Fruit fly (Drosophila melanogaster) whole organism, embryonic: Measurements from ENCODE around the gene CG10019.
A peak's percentile ranks its signal among the peaks of the same experiment; 100 is the strongest.

ENCODE experiments used
- Adf1 ChIP-seq: fragments of 200-800 bp; sonication (Bioruptor generic); IDR thresholded peaks from 2 replicates; pipeline ENCODE4 v1.3.6; 2022; ENCODE audit warnings: missing biosample characterization, missing genetic modification characterization
- Atf3 ChIP-seq: fragments of 200-800 bp; sonication (Bioruptor generic); optimal IDR thresholded peaks from 3 replicates; lab custom pipeline; 2016; ENCODE audit warnings: missing biosample characterization, missing genetic modification characterization
- CG10147 ChIP-seq: fragments of 200-800 bp; sonication (Bioruptor generic); optimal IDR thresholded peaks from 2 replicates; lab custom pipeline; 2019; ENCODE audit warnings: missing biosample characterization, mild to moderate bottlenecking, missing genetic modification characterization, moderate library complexity
- CG1024 ChIP-seq: fragments of 200-800 bp; sonication (Bioruptor generic); IDR thresholded peaks from 2 replicates; pipeline ENCODE4 v1.3.6; 2022; ENCODE audit warnings: missing biosample characterization, missing genetic modification characterization
- CG12942 ChIP-seq: fragments of 200-800 bp; sonication (Bioruptor generic); optimal IDR thresholded peaks from 3 replicates; lab custom pipeline; 2016; ENCODE audit warnings: missing biosample characterization, missing genetic modification characterization
- CG1529 ChIP-seq: fragments of 200-800 bp; sonication (Bioruptor generic); optimal IDR thresholded peaks from 3 replicates; lab custom pipeline; 2018; ENCODE audit warnings: missing biosample characterization, missing genetic modification characterization
- CG1603 ChIP-seq: fragments of 200-800 bp; sonication (Bioruptor generic); optimal IDR thresholded peaks from 2 replicates; lab custom pipeline; 2019; ENCODE audit warnings: missing biosample characterization, mild to moderate bottlenecking, missing genetic modification characterization, moderate library complexity
- CG1832 ChIP-seq: fragments of 200-800 bp; sonication (Bioruptor generic); optimal IDR thresholded peaks from 2 replicates; lab custom pipeline; 2017; ENCODE audit warnings: missing biosample characterization, mild to moderate bottlenecking, missing genetic modification characterization, inconsistent platforms
- CG2678 ChIP-seq: fragments of 200-800 bp; sonication (Bioruptor generic); optimal IDR thresholded peaks from 3 replicates; lab custom pipeline; 2019; ENCODE audit warnings: missing biosample characterization, mild to moderate bottlenecking, missing genetic modification characterization, moderate library complexity
- CG31365 ChIP-seq: fragments of 200-800 bp; sonication (Bioruptor generic); optimal IDR thresholded peaks from 2 replicates; lab custom pipeline; 2018; ENCODE audit warnings: missing biosample characterization, mild to moderate bottlenecking, missing genetic modification characterization
- CG3281 ChIP-seq: fragments of 200-800 bp; sonication (Bioruptor generic); optimal IDR thresholded peaks from 3 replicates; lab custom pipeline; 2017; ENCODE audit warnings: missing biosample characterization, mild to moderate bottlenecking, missing genetic modification characterization
- CG3726 ChIP-seq: fragments of 200-800 bp; sonication (Bioruptor generic); IDR thresholded peaks from 3 replicates; pipeline ENCODE4, ENCODE4 v1.3.6; 2022; ENCODE audit warnings: missing biosample characterization, missing genetic modification characterization
- CG4328 ChIP-seq: fragments of 200-800 bp; sonication (Bioruptor generic); optimal IDR thresholded peaks from 3 replicates; lab custom pipeline; 2017; ENCODE audit warnings: missing biosample characterization, missing genetic modification reagents, missing genetic modification characterization
- CG4854 ChIP-seq: fragments of 200-800 bp; sonication (Bioruptor generic); optimal IDR thresholded peaks from 2 replicates; lab custom pipeline; 2016; ENCODE audit warnings: missing biosample characterization, missing genetic modification characterization, inconsistent platforms
- CG6175 ChIP-seq: fragments of 200-800 bp; sonication (Bioruptor generic); IDR thresholded peaks from 3 replicates; pipeline ENCODE4 v1.3.6; 2022; ENCODE audit warnings: missing biosample characterization, missing genetic modification characterization
- CG7372 ChIP-seq: fragments of 200-800 bp; sonication (Bioruptor generic); IDR thresholded peaks from 2 replicates; pipeline ENCODE4 v1.3.6; 2022; ENCODE audit warnings: missing biosample characterization, missing genetic modification characterization
- Deaf1 ChIP-seq: fragments of 200-800 bp; optimal IDR thresholded peaks from 3 replicates; lab custom pipeline; 2019; ENCODE audit warnings: missing biosample characterization, mild to moderate bottlenecking, missing genetic modification characterization, moderate library complexity
- E2f1 ChIP-seq: fragments of 200-800 bp; sonication (Bioruptor generic); IDR thresholded peaks from 2 replicates; pipeline ENCODE4 v1.3.6; 2022; ENCODE audit warnings: missing biosample characterization, missing genetic modification characterization
- HLH4C ChIP-seq: fragments of 200-800 bp; sonication (Bioruptor generic); IDR thresholded peaks from 3 replicates; pipeline ENCODE4 v1.3.6; 2022; ENCODE audit warnings: missing biosample characterization, missing genetic modification characterization; ENCODE audit not compliant: partially characterized antibody
- Jarid2 ChIP-seq: fragments of 200-800 bp; sonication (Bioruptor generic); optimal IDR thresholded peaks from 3 replicates; lab custom pipeline; 2017; ENCODE audit warnings: mild to moderate bottlenecking, missing biosample characterization, missing genetic modification reagents, missing genetic modification characterization
- MBD-R2 ChIP-seq: fragments of 200-800 bp; sonication (Bioruptor generic); IDR thresholded peaks from 2 replicates; pipeline ENCODE4 v1.3.6; 2022; ENCODE audit warnings: missing biosample characterization, missing genetic modification characterization
- Nf-YA ChIP-seq: fragments of 200-800 bp; sonication (Bioruptor generic); IDR thresholded peaks from 2 replicates; pipeline ENCODE4 v1.3.6; 2022; ENCODE audit warnings: missing biosample characterization, missing genetic modification characterization
- Ravus ChIP-seq: fragments of 200-800 bp; sonication (Bioruptor generic); IDR thresholded peaks from 2 replicates; pipeline ENCODE4 v1.3.6; 2022; ENCODE audit warnings: missing biosample characterization, missing genetic modification characterization
- Six4 ChIP-seq: fragments of 200-800 bp; sonication (Bioruptor generic); optimal IDR thresholded peaks from 2 replicates; lab custom pipeline; 2016; ENCODE audit warnings: missing biosample characterization, missing genetic modification characterization
- Spps ChIP-seq: fragments of 200-800 bp; sonication (Bioruptor generic); optimal IDR thresholded peaks from 2 replicates; lab custom pipeline; 2018; ENCODE audit warnings: missing biosample characterization, mild to moderate bottlenecking, missing genetic modification characterization
- ab ChIP-seq: fragments of 200-800 bp; sonication (Bioruptor generic); optimal IDR thresholded peaks from 2 replicates; lab custom pipeline; 2016; ENCODE audit warnings: missing biosample characterization, missing genetic modification characterization
- aop ChIP-seq: fragments of 200-800 bp; sonication (Bioruptor generic); IDR thresholded peaks from 2 replicates; pipeline ENCODE4 v1.3.6; 2022; ENCODE audit warnings: missing biosample characterization, missing genetic modification characterization
- ap ChIP-seq: fragments of 200-800 bp; sonication (Bioruptor generic); IDR thresholded peaks from 2 replicates; pipeline ENCODE4 v1.3.6; 2022; ENCODE audit warnings: missing biosample characterization, missing genetic modification characterization
- az2 ChIP-seq: fragments of 200-800 bp; sonication (Bioruptor generic); optimal IDR thresholded peaks from 3 replicates; lab custom pipeline; 2016; ENCODE audit warnings: missing biosample characterization, missing genetic modification characterization
- dati ChIP-seq: fragments of 200-800 bp; sonication (Bioruptor generic); IDR thresholded peaks from 2 replicates; pipeline ENCODE4 v1.3.6; 2022; ENCODE audit warnings: missing biosample characterization, missing genetic modification characterization
- eve ChIP-seq, 2 experiments: fragments of >200 bp; optimal IDR thresholded peaks; 2 replicates each; lab custom pipeline; 2017; ENCODE audit warnings: missing biosample characterization in 2 of 2, missing genetic modification characterization in 2 of 2
- exex ChIP-seq: fragments of 200-800 bp; sonication (Bioruptor generic); optimal IDR thresholded peaks from 4 replicates; lab custom pipeline; 2018; ENCODE audit warnings: missing biosample characterization, mild to moderate bottlenecking, missing genetic modification characterization, moderate library complexity
- fd102C ChIP-seq: fragments of 200-800 bp; sonication (Bioruptor generic); optimal IDR thresholded peaks from 2 replicates; lab custom pipeline; 2018; ENCODE audit warnings: missing biosample characterization, mild to moderate bottlenecking, missing genetic modification characterization, moderate library complexity
- fd3F ChIP-seq: fragments of 200-800 bp; sonication (Bioruptor generic); optimal IDR thresholded peaks from 2 replicates; lab custom pipeline; 2018; ENCODE audit warnings: missing biosample characterization, mild to moderate bottlenecking, missing genetic modification characterization, moderate library complexity
- klu ChIP-seq: fragments of 200-800 bp; sonication (Bioruptor generic); IDR thresholded peaks from 2 replicates; pipeline ENCODE4 v1.3.6; 2022; ENCODE audit warnings: missing biosample characterization, missing genetic modification characterization
- lilli ChIP-seq: fragments of 200-800 bp; sonication (Bioruptor generic); optimal IDR thresholded peaks from 3 replicates; lab custom pipeline; 2016; ENCODE audit warnings: missing biosample characterization, missing genetic modification characterization
- luna ChIP-seq: fragments of 200-800 bp; sonication (Bioruptor generic); optimal IDR thresholded peaks from 2 replicates; lab custom pipeline; 2016; ENCODE audit warnings: missing biosample characterization, missing genetic modification characterization
- mirr ChIP-seq: fragments of 200-800 bp; sonication (Bioruptor generic); optimal IDR thresholded peaks from 3 replicates; lab custom pipeline; 2018; ENCODE audit warnings: missing biosample characterization, mild to moderate bottlenecking, missing genetic modification characterization
- nmo ChIP-seq: fragments of 200-800 bp; sonication (Bioruptor generic); optimal IDR thresholded peaks from 2 replicates; lab custom pipeline; 2018; ENCODE audit warnings: missing biosample characterization, mild to moderate bottlenecking, missing genetic modification characterization, moderate library complexity
- pho ChIP-seq: fragments of 200-800 bp; sonication (Bioruptor generic); optimal IDR thresholded peaks from 2 replicates; lab custom pipeline; 2016; ENCODE audit warnings: missing biosample characterization, missing genetic modification characterization
- pum ChIP-seq: fragments of 200-800 bp; sonication (Bioruptor generic); optimal IDR thresholded peaks from 2 replicates; lab custom pipeline; 2016; ENCODE audit warnings: missing biosample characterization, missing genetic modification characterization
- ranshi ChIP-seq: fragments of 200-800 bp; sonication (Bioruptor generic); IDR thresholded peaks from 2 replicates; pipeline ENCODE4 v1.3.6; 2022; ENCODE audit warnings: missing biosample characterization, missing genetic modification characterization
- sim ChIP-seq: fragments of 200-800 bp; sonication (Bioruptor generic); IDR thresholded peaks from 2 replicates; pipeline ENCODE4 v1.3.6; 2022; ENCODE audit warnings: missing biosample characterization, missing genetic modification characterization
- so ChIP-seq: fragments of 200-800 bp; sonication (Bioruptor generic); IDR thresholded peaks from 3 replicates; pipeline ENCODE4 v1.3.6; 2022; ENCODE audit warnings: missing biosample characterization, missing genetic modification characterization
- sqz ChIP-seq: fragments of 200-800 bp; sonication (Bioruptor generic); optimal IDR thresholded peaks from 3 replicates; lab custom pipeline; 2018; ENCODE audit warnings: missing biosample characterization, mild to moderate bottlenecking, missing genetic modification characterization
- sug ChIP-seq: fragments of 200-800 bp; optimal IDR thresholded peaks from 2 replicates; lab custom pipeline; 2019; ENCODE audit warnings: missing biosample characterization, mild to moderate bottlenecking, missing genetic modification characterization, moderate library complexity
- usp ChIP-seq: fragments of >200 bp; optimal IDR thresholded peaks from 2 replicates; lab custom pipeline; 2017; ENCODE audit warnings: missing biosample characterization, missing genetic modification characterization
- wdn ChIP-seq: fragments of 200-800 bp; sonication (Bioruptor generic); IDR thresholded peaks from 2 replicates; pipeline ENCODE4 v1.3.6; 2022; ENCODE audit warnings: missing biosample characterization, missing genetic modification characterization
- zfh2 ChIP-seq: fragments of 200-800 bp; sonication (Bioruptor generic); optimal IDR thresholded peaks from 2 replicates; lab custom pipeline; 2016; ENCODE audit warnings: missing biosample characterization, missing genetic modification characterization

Gene CG10019

dm6 chr2L:3771109-3772067, 41.1 kb downstream of the CG10019 start, which contains the start of gene bowl (continued):
- peak; percentile 96 for TF ChIP-seq CG3726 (GFP tag; lab: Robert Waterston, UW)
- peak; percentile 90 for TF ChIP-seq sqz (GFP tag; lab: Kevin White, UChicago)
- peak; percentile 96 for TF ChIP-seq ap
- TF ChIP-seq CG1832 (GFP tag; lab: Kevin White, UChicago) = peak; percentile 51
- peak; percentile 73 for TF ChIP-seq CG4328 (GFP tag; lab: Kevin White, UChicago)
- TF ChIP-seq nmo (GFP tag; lab: Kevin White, UChicago) = peak; percentile 91
- TF ChIP-seq Nf-YA (GFP tag; lab: Robert Waterston, UW) = peak; percentile 91
- peak; percentile 75; the same call in 2 of the 3 replicates for TF ChIP-seq CG6175 (GFP tag; lab: Robert Waterston, UW)
- peak; percentile 85 for TF ChIP-seq Jarid2
- peak; percentile 86 for TF ChIP-seq CG3281
- TF ChIP-seq Adf1 (GFP tag; lab: Robert Waterston, UW) = peak; percentile 79
- peak; percentile 50 for TF ChIP-seq CG31365 (tag; lab: Kevin White, UChicago)
- no peak for TF ChIP-seq aop (GFP tag; lab: Robert Waterston, UW)
- TF ChIP-seq mirr (GFP tag; lab: Kevin White, UChicago) = peak; percentile 42
- peak; percentile 97 for TF ChIP-seq az2
- peak; percentile 66 for TF ChIP-seq sug (tag; lab: Kevin White, UChicago)
- TF ChIP-seq pho (GFP tag; lab: Kevin White, UChicago) = peak; percentile 96
- peak; percentile 92 for TF ChIP-seq Atf3 (GFP tag; lab: Kevin White, UChicago)
- peak; percentile 89 for TF ChIP-seq MBD-R2 (GFP tag; lab: Robert Waterston, UW)
- TF ChIP-seq Six4 (GFP tag; lab: Kevin White, UChicago) = peak; percentile 88
- peak; percentile 94 for TF ChIP-seq klu (GFP tag; lab: Robert Waterston, UW)
- TF ChIP-seq usp = no peak
- TF ChIP-seq E2f1 (GFP tag; lab: Robert Waterston, UW) = peak; percentile 97
- TF ChIP-seq lilli (GFP tag; lab: Kevin White, UChicago) = peak; percentile 98
- TF ChIP-seq ab (GFP tag; lab: Kevin White, UChicago) = peak; percentile 80
- TF ChIP-seq exex = peak; percentile 42
- TF ChIP-seq CG4854 (GFP tag; lab: Kevin White, UChicago) = peak; percentile 84
- peak; percentile 96 for TF ChIP-seq CG1603 (tag; lab: Kevin White, UChicago)
- peak; percentile 96 for TF ChIP-seq ranshi (GFP tag; lab: Robert Waterston, UW)
- peak; percentile 93 for TF ChIP-seq CG1024 (GFP tag; lab: Robert Waterston, UW)
- peak; percentile 95 for TF ChIP-seq CG1529
- peak; percentile 83 for TF ChIP-seq CG10147
- peak; percentile 82 for TF ChIP-seq Ravus
- TF ChIP-seq CG2678 (tag; lab: Kevin White, UChicago) = peak; percentile 95
- peak; percentile 63 for TF ChIP-seq luna (GFP tag; lab: Kevin White, UChicago)
- peak; percentile 97 for TF ChIP-seq so (GFP tag; lab: Robert Waterston, UW)
- peak; percentile 84 for TF ChIP-seq zfh2 (GFP tag; lab: Kevin White, UChicago)
- TF ChIP-seq HLH4C (GFP tag; lab: Robert Waterston, UW) = 0 out of 3 replicates have a peak, but pooled peaks have one; percentile 10
- peak; percentile 92 for TF ChIP-seq dati (GFP tag; lab: Robert Waterston, UW)
- TF ChIP-seq eve (GFP tag; optimal IDR thresholded peaks at IDR 0.05; lab: Kevin White, UChicago) = peak; percentile 98
- peak; percentile 89 for TF ChIP-seq pum (GFP tag; lab: Kevin White, UChicago)
- TF ChIP-seq fd3F (GFP tag; lab: Kevin White, UChicago) = peak; percentile 75
- peak; percentile 85 for TF ChIP-seq fd102C (GFP tag; lab: Kevin White, UChicago)
- TF ChIP-seq CG12942 (GFP tag; lab: Kevin White, UChicago) = peak; percentile 91
- TF ChIP-seq Spps (tag; lab: Kevin White, UChicago) = peak; percentile 89
- peak; percentile 96 for TF ChIP-seq Deaf1 (tag; lab: Kevin White, UChicago)
- TF ChIP-seq sim (GFP tag; lab: Robert Waterston, UW) = peak; percentile 97
- TF ChIP-seq CG7372 (GFP tag; lab: Robert Waterston, UW) = peak; percentile 93
- TF ChIP-seq wdn (GFP tag; lab: Robert Waterston, UW) = peak; percentile 95
